Worm (Caenorhabditis elegans) whole organism, midembryonic: ENCODE data around the gene R07B1.8.

ENCODE experiments used
- T22C8.4 ChIP-seq: fragments of 200-800 bp; sonication (Bioruptor generic); IDR thresholded peaks from 2 replicates; pipeline ENCODE4 v1.3.6; 2022; ENCODE audit warnings: missing genetic modification characterization, missing compliant biosample characterization
- cog-1 ChIP-seq: sonication (generic microtip); optimal IDR thresholded peaks from 2 replicates; lab custom pipeline; 2016; ENCODE audit warnings: missing genetic modification characterization, missing compliant biosample characterization
- flt-1 ChIP-seq: fragments of 200-800 bp; sonication (Bioruptor generic); IDR thresholded peaks from 2 replicates; pipeline ENCODE4 v1.3.6; 2022; ENCODE audit warnings: missing genetic modification characterization, missing compliant biosample characterization
- klf-2 ChIP-seq: fragments of 200-800 bp; sonication (Bioruptor generic); conservative IDR thresholded peaks from 2 replicates; pipeline ENCODE4 v1.3.6; 2022; ENCODE audit warnings: missing genetic modification reagents, missing genetic modification characterization, missing compliant biosample characterization
- med-1 ChIP-seq: sonication (generic microtip); optimal IDR thresholded peaks from 2 replicates; lab custom pipeline; 2017; ENCODE audit warnings: missing genetic modification characterization, mild to moderate bottlenecking, missing compliant biosample characterization, antibody characterized with exemption, missing genetic modification reagents; ENCODE audit not compliant: insufficient read depth
- ref-1 ChIP-seq: fragments of 200-800 bp; sonication (Bioruptor generic); conservative IDR thresholded peaks from 2 replicates; pipeline ENCODE4 v1.3.6; 2022; ENCODE audit warnings: missing genetic modification reagents, missing genetic modification characterization, missing compliant biosample characterization
- tab-1 ChIP-seq: fragments of 200-800 bp; sonication (Bioruptor generic); IDR thresholded peaks from 2 replicates; pipeline ENCODE4 v1.3.6; 2022; ENCODE audit warnings: missing genetic modification characterization, missing compliant biosample characterization
- ztf-23 ChIP-seq: fragments of 200-800 bp; sonication (Bioruptor generic); IDR thresholded peaks from 2 replicates; pipeline ENCODE4 v1.3.6; 2022; ENCODE audit warnings: missing genetic modification reagents, missing genetic modification characterization, missing compliant biosample characterization
- ztf-29 ChIP-seq: fragments of 200-800 bp; sonication (Bioruptor generic); IDR thresholded peaks from 2 replicates; pipeline ENCODE4 v1.3.6; 2022; ENCODE audit warnings: missing genetic modification reagents, missing genetic modification characterization, missing compliant biosample characterization

Gene R07B1.8

ce11 chrX:9842102-9842501, 30.4 kb downstream of the R07B1.8 start:
- no peak for TF ChIP-seq ref-1
- TF ChIP-seq ztf-23 (GFP tag; lab: Robert Waterston, UW), result no peak
- TF ChIP-seq T22C8.4, result no peak
- no peak for TF ChIP-seq med-1
- no peak for TF ChIP-seq cog-1
- no peak for TF ChIP-seq flt-1 (GFP tag; lab: Robert Waterston, UW)
- TF ChIP-seq klf-2 (GFP tag; lab: Robert Waterston, UW), result no peak
- no peak for TF ChIP-seq tab-1 (GFP tag; lab: Robert Waterston, UW)
- TF ChIP-seq ztf-29 (GFP tag; lab: Robert Waterston, UW), result no peak

DNA sequence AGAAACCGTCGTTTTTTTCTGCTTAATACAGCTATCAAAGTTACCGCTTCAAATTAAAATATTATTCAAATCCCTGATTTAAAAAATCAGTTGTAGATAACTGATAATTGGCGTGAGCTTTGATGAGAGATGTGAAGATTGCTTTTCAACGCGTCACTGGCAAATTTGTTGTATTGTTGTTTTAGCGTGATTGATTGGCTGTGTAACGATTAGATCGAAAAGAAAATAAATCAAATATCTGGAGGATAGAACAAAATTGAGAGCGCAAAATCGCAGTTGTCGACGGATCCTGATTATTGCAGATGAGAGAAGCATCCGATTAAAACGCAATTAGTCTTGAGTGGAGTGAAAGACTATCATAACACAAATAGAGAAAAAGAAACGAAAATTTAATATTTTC, 31.6 kb downstream of the R07B1.8 start:
- no peak for TF ChIP-seq ztf-29 (GFP tag; lab: Robert Waterston, UW)
- no peak for TF ChIP-seq flt-1 (GFP tag; lab: Robert Waterston, UW)
- TF ChIP-seq ztf-23 (GFP tag; lab: Robert Waterston, UW), result no peak
- no peak for TF ChIP-seq cog-1
- TF ChIP-seq tab-1 (GFP tag; lab: Robert Waterston, UW), result no peak
- TF ChIP-seq med-1, result no peak
- no peak for TF ChIP-seq klf-2 (GFP tag; lab: Robert Waterston, UW)
- no peak for TF ChIP-seq T22C8.4
- TF ChIP-seq ref-1, result no peak

ce11 chrX:9837989-9838541, 34.4 kb downstream of the R07B1.8 start, which contains the start of gene ipla-2:
ipla-2 (minus strand) TSS chrX:9838039.
- TF ChIP-seq ztf-29 (GFP tag; lab: Robert Waterston, UW) (no peak), cog-1 (peak; percentile 7)

- no peak for TF ChIP-seq cog-1
- no peak for TF ChIP-seq T22C8.4
- TF ChIP-seq ztf-29 (GFP tag; lab: Robert Waterston, UW), result no peak
- no peak for TF ChIP-seq med-1
- TF ChIP-seq ztf-23 (GFP tag; lab: Robert Waterston, UW), result no peak
- TF ChIP-seq ref-1, result no peak
Measured at ce11 chrX:9832370-9832769, 40.1 kb downstream of the R07B1.8 start.

DNA sequence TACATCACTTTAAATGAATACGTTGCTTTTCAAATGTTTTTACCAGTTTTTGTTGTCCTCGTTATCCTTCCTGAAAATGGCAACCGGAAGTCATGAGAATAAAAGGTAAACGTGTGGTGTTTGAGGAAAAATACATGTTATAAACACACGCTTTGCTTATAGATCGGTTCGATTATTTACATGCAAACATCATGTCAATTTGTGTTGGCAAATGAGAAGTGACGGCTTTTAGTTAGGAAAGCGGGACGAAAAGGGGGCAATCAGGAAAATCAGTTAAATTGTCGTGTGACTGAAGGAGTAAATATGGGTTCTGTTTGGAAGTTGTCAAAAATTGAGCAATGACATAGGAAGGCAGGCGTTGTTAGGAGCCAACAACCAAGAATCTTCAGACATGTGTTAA, 41.2 kb downstream of the R07B1.8 start, which contains the start of gene rrc-1:
rrc-1 (minus strand) TSS at position 74 of the 400 bp plus-strand sequence.
- no peak for TF ChIP-seq flt-1 (GFP tag; lab: Robert Waterston, UW)
- no peak for TF ChIP-seq T22C8.4
- TF ChIP-seq med-1, result no peak
- TF ChIP-seq ref-1, result no peak
- TF ChIP-seq klf-2 (GFP tag; lab: Robert Waterston, UW), result no peak
- TF ChIP-seq ztf-23 (GFP tag; lab: Robert Waterston, UW), result no peak
- TF ChIP-seq cog-1, result no peak
- TF ChIP-seq tab-1 (GFP tag; lab: Robert Waterston, UW), result no peak
- TF ChIP-seq ztf-29 (GFP tag; lab: Robert Waterston, UW), result no peak

- peak; percentile 44; the same call in 1 of the 2 replicates for TF ChIP-seq T22C8.4
- no peak for TF ChIP-seq cog-1
Measured at ce11 chrX:9822606-9823264, 49.7 kb downstream of the R07B1.8 start.

DNA sequence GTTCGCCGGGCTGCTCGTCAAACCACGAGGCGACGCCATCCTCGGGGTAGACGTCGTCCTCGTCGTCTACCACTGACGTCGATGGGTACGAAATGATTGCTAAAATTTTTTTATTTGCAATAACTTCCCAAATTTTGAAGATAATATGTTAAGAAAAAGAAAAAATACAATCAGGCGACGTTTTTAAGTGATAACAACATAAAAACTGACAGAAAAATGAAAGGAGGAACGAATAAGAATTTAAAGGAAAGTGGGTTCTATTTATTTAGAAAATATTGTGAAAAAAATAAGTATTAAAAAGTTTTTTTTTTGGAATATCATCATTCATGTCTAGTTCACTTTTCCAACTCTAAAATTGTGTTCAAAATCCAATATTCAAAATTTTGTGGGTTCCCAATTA, 50.3 kb downstream of the R07B1.8 start, which contains the start of gene dpy-22:
dpy-22 (minus strand) TSS at position 101 of the 400 bp plus-strand sequence.
- no peak for TF ChIP-seq flt-1 (GFP tag; lab: Robert Waterston, UW)
- TF ChIP-seq ztf-29 (GFP tag; lab: Robert Waterston, UW), result no peak
